Fruit fly (Drosophila melanogaster): ENCODE results near the gene alpha-Est10.
A peak's percentile ranks its signal among the peaks of the same experiment; 100 is the strongest.

The alpha-Est10 gene

DNA sequence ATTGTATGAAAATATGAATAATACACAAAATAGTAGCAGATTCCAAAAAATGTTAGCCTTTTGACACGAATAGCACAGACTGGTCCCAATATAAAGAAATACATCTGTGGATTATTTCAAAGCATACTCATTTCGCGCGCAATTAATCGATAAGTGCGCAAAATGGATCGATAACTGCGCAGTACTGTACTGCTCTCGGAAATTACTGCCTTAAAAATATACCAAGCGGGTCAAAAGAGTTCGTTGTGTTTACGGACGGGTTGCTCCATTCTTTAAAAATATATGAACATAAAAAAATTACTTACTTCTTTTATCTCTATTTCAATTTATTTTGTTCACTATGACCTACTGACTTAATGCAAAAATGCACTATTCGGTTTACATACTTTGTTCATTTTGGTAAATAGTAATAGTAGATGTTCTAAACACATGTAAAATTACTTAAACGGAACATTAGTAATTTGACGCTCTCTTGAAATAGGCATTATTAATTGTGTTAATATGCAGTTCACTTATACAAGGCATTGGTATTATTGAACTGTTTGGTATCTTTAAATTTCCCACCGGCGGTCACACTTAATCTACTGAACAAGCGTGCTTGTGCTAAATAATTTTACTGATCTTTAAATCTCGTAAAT lies 36.7 kb upstream of the alpha-Est10 start, which contains the start of the genes Rtnl2 and alphaTub84D (continued):
- TF ChIP-seq CG15479 (GFP tag; optimal IDR thresholded peaks at IDR 0.05) (peak; percentile 3), CoRest (tag; optimal IDR thresholded peaks at IDR 0.05) (peak; percentile 31), Dref (GFP tag; IDR thresholded peaks at IDR 0.05) (peak; percentile 76), onecut (GFP tag; IDR thresholded peaks at IDR 0.05) (peak; percentile 6), CG9797 (GFP tag; optimal IDR thresholded peaks at IDR 0.05) (peak; percentile 66), bbx (GFP tag; IDR thresholded peaks at IDR 0.05; ENCODE audit: partially characterized antibody) (0 out of 2 replicates have a peak, but pooled peaks have one; percentile 23), BEAF-32 (GFP tag; optimal IDR thresholded peaks at IDR 0.05) (peak; percentile 49), Atf-2 (GFP tag; optimal IDR thresholded peaks at IDR 0.05) (no peak), Max (GFP tag; optimal IDR thresholded peaks at IDR 0.05) (no peak), Sin3A (optimal IDR thresholded peaks at IDR 0.05) (peak; percentile 19), CG18619 (GFP tag; optimal IDR thresholded peaks at IDR 0.05) (no peak), CG14710 (tag; optimal IDR thresholded peaks at IDR 0.05) (peak; percentile 79), nmo (GFP tag; optimal IDR thresholded peaks at IDR 0.05) (peak; percentile 38), Ets97D (GFP tag; optimal IDR thresholded peaks at IDR 0.05) (peak; percentile 13), CG1603 (tag; optimal IDR thresholded peaks at IDR 0.05) (peak; percentile 12), CG17186 (GFP tag; optimal IDR thresholded peaks at IDR 0.05) (peak; percentile 88), tna (GFP tag; IDR thresholded peaks at IDR 0.05; ENCODE audit: partially characterized antibody) (no peak), CG10267 (tag; optimal IDR thresholded peaks at IDR 0.05) (peak; percentile 35), CG2116 (GFP tag; optimal IDR thresholded peaks at IDR 0.05) (peak; percentile 77), CG33557 (GFP tag; optimal IDR thresholded peaks at IDR 0.05) (no peak), ewg (GFP tag; optimal IDR thresholded peaks at IDR 0.05) (peak; percentile 85), E2f2 (GFP tag; IDR thresholded peaks at IDR 0.05) (peak; percentile 85), CG7271 (tag; optimal IDR thresholded peaks at IDR 0.05) (no peak), phol (tag; optimal IDR thresholded peaks at IDR 0.05) (peak; percentile 29), Dll (GFP tag; IDR thresholded peaks at IDR 0.05; ENCODE audit: partially characterized antibody) (0 out of 4 replicates have a peak, but pooled peaks have one; percentile 40), zen (tag; optimal IDR thresholded peaks at IDR 0.05) (peak; percentile 9), CG15514 (GFP tag; optimal IDR thresholded peaks at IDR 0.05) (peak; percentile 16), row (GFP tag; IDR thresholded peaks at IDR 0.05) (peak; percentile 42; the same call in 2 of the 3 replicates), stwl (tag; optimal IDR thresholded peaks at IDR 0.05) (peak; percentile 56), CG4617 (GFP tag; optimal IDR thresholded peaks at IDR 0.05; ENCODE audit: borderline replicate concordance) (peak; percentile 36), D19A (tag; optimal IDR thresholded peaks at IDR 0.05) (no peak), Lhr (GFP tag; optimal IDR thresholded peaks at IDR 0.05) (peak; percentile 12), Pdp1 (GFP tag; optimal IDR thresholded peaks at IDR 0.05) (peak in 1 of 2 experiments; percentile 73)

DNA sequence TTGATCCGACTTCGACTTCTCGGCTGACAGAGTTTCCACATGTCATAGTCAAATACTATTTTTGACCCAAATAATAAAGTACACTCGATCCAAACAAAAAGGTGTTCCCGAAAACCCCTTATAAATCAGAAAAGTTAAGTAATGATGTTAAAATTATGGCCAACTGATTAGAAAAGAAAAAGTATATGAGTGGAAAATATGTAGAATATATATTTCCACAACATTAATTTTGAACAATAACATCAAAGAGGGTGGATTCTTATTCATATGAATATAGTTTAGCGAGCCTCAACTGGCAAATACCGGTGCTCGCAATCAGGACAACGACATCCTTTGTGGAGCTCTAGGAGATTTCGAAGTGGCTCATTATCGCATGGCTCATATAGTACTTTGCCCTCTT lies 35.0 kb upstream of the alpha-Est10 start, which contains the start of gene alpha-Est6:
TSS of gene alpha-Est6 (minus strand) at position 101 of the 400 bp plus-strand sequence.
- TF ChIP-seq CG15269 (tag; optimal IDR thresholded peaks at IDR 0.05) (no peak), Bgb (GFP tag; IDR thresholded peaks at IDR 0.05; ENCODE audit: partially characterized antibody) (no peak), tap (tag; optimal IDR thresholded peaks at IDR 0.05) (no peak), CG1603 (tag; optimal IDR thresholded peaks at IDR 0.05) (no peak), CG11456 (GFP tag; IDR thresholded peaks at IDR 0.05) (no peak), CG3995 (GFP tag; optimal IDR thresholded peaks at IDR 0.05) (no peak), ap (GFP tag; IDR thresholded peaks at IDR 0.05) (no peak), CG10979 (tag; optimal IDR thresholded peaks at IDR 0.05) (no peak), CG18619 (GFP tag; optimal IDR thresholded peaks at IDR 0.05) (no peak), phol (tag; optimal IDR thresholded peaks at IDR 0.05) (no peak), chm (GFP tag; IDR thresholded peaks at IDR 0.05) (no peak), gce (GFP tag; IDR thresholded peaks at IDR 0.05) (no peak), slbo (GFP tag; IDR thresholded peaks at IDR 0.05) (no peak), Side (GFP tag; optimal IDR thresholded peaks at IDR 0.05) (no peak), YL-1 (GFP tag; optimal IDR thresholded peaks at IDR 0.05) (no peak), CG31441 (GFP tag; IDR thresholded peaks at IDR 0.05) (no peak), br (optimal IDR thresholded peaks at IDR 0.05) (no peak)
